Worm (Caenorhabditis elegans): ENCODE data around the gene rict-1.

Gene rict-1

DNA sequence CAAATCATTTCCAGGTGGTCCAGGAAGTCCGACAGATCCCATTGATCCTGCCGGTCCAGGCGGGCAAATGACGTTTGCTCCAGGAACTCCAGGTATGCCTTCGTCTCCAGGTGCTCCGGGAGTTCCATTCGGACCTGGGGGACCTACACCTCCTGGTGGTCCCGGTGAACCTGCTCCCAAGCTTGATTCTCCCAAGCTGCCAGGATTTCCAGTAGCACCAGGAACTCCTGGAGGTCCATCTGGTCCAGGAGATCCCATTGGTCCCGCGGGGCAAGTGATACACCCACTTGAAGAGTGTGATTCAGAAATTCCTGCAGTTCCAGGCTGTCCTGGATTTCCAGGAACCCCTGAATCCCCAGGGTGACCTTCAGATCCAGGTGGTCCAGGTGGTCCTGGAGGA lies 20.3 kb downstream of the rict-1 start:
- TF ChIP-seq syd-9 (tag; optimal IDR thresholded peaks at IDR 0.05) (no peak), ceh-18 (tag; optimal IDR thresholded peaks at IDR 0.05) (no peak), ceh-30 (tag; optimal IDR thresholded peaks at IDR 0.05) (no peak), tbx-7 (tag; optimal IDR thresholded peaks at IDR 0.05) (no peak), che-1 (tag; optimal IDR thresholded peaks at IDR 0.05) (no peak), pat-9 (tag; optimal IDR thresholded peaks at IDR 0.05) (no peak), mec-3 (tag; optimal IDR thresholded peaks at IDR 0.05; ENCODE audit: borderline replicate concordance) (no peak), sdc-2 (tag; optimal IDR thresholded peaks at IDR 0.05) (no peak), madf-2 (tag; optimal IDR thresholded peaks at IDR 0.05) (no peak), pqm-1 (tag; optimal IDR thresholded peaks at IDR 0.05) (no peak), F13H6.1 (tag; optimal IDR thresholded peaks at IDR 0.05) (no peak), Y22D7AL.16 (tag; optimal IDR thresholded peaks at IDR 0.05) (no peak), npax-4 (tag; optimal IDR thresholded peaks at IDR 0.05) (no peak), hlh-13 (GFP tag; optimal IDR thresholded peaks at IDR 0.05) (no peak), ref-2 (tag; optimal IDR thresholded peaks at IDR 0.05) (no peak), eyg-1 (tag; optimal IDR thresholded peaks at IDR 0.05) (no peak), fax-1 (tag; optimal IDR thresholded peaks at IDR 0.05) (no peak)

DNA sequence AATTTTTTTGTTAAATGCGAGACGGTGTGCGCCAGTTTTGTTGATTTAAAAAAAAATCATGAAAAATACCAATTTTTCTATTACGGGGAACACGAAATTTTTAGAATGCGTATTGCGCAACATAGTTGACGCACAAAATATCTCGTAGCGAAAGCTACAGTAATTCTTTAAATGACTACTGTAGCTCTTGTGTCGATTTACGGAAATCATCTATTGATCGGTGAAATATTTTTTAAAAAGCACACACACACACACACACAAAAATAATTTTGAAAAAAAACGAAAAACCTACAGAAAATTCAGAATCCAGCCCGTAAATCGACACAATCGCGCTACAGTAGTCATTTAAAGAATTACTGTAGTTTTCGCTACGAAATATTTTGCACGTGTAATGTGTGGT lies 24.8 kb downstream of the rict-1 start:
- no peak for TF ChIP-seq nfya-1 (tag; optimal IDR thresholded peaks at IDR 0.05)
- no peak for TF ChIP-seq F13H6.1 (tag; optimal IDR thresholded peaks at IDR 0.05)
- no peak for TF ChIP-seq nhr-11 (tag; optimal IDR thresholded peaks at IDR 0.05)
- TF ChIP-seq elt-2 (tag; optimal IDR thresholded peaks at IDR 0.05) = no peak
- TF ChIP-seq mec-3 (tag; optimal IDR thresholded peaks at IDR 0.05; ENCODE audit: borderline replicate concordance) = no peak
- TF ChIP-seq unc-86 (tag; optimal IDR thresholded peaks at IDR 0.05) = no peak
- TF ChIP-seq ceh-14 (tag; optimal IDR thresholded peaks at IDR 0.05) = no peak
- TF ChIP-seq hlh-15 (tag; optimal IDR thresholded peaks at IDR 0.05) = no peak
- TF ChIP-seq K09A11.1 (tag; optimal IDR thresholded peaks at IDR 0.05; ENCODE audit: insufficient read depth) = no peak
- TF ChIP-seq che-1 (tag; optimal IDR thresholded peaks at IDR 0.05) = no peak
- no peak for TF ChIP-seq pha-4 (tag; optimal IDR thresholded peaks at IDR 0.05)
- no peak for TF ChIP-seq zip-5 (tag; optimal IDR thresholded peaks at IDR 0.05)
- no peak for TF ChIP-seq ama-1 (optimal IDR thresholded peaks at IDR 0.05)
- TF ChIP-seq sox-2 (GFP tag; IDR thresholded peaks at IDR 0.05) = no peak
- no peak for TF ChIP-seq K02D7.2 (tag; optimal IDR thresholded peaks at IDR 0.05)
- no peak for TF ChIP-seq ref-2 (tag; optimal IDR thresholded peaks at IDR 0.05)
- no peak for TF ChIP-seq nhr-232 (tag; optimal IDR thresholded peaks at IDR 0.05)

DNA sequence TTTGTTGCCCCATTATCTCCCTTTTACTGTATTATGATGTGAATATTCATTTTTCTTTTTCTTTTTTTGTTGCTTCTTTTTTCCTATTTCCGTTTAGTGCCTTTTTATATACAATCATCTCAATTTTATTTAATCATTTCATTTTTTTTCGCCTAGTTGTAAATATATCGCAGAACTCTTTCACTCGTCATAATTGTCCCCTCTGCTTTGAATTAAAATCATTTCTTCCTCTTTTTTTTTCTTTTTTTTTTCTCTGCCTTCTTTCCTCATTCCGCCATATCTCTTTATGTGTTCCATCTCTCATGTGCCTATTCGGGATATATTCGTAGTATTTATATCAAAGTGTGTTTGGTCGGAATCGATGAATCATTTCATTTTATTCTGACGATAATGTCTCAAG lies 25.5 kb downstream of the rict-1 start, which contains the start of gene Y81G3A.4:
Gene Y81G3A.4, plus strand, starts transcription at position 301 of the 400 bp plus-strand sequence.
- TF ChIP-seq tbx-7 (tag; optimal IDR thresholded peaks at IDR 0.05) = no peak
- TF ChIP-seq mec-3 (tag; optimal IDR thresholded peaks at IDR 0.05; ENCODE audit: borderline replicate concordance) = no peak
- no peak for TF ChIP-seq che-1 (tag; optimal IDR thresholded peaks at IDR 0.05)
- no peak for TF ChIP-seq hlh-15 (tag; optimal IDR thresholded peaks at IDR 0.05)
- no peak for TF ChIP-seq ceh-18 (tag; optimal IDR thresholded peaks at IDR 0.05)
- no peak for TF ChIP-seq lin-11 (tag; optimal IDR thresholded peaks at IDR 0.05)
- TF ChIP-seq unc-55 (GFP tag; optimal IDR thresholded peaks at IDR 0.05) = no peak

DNA sequence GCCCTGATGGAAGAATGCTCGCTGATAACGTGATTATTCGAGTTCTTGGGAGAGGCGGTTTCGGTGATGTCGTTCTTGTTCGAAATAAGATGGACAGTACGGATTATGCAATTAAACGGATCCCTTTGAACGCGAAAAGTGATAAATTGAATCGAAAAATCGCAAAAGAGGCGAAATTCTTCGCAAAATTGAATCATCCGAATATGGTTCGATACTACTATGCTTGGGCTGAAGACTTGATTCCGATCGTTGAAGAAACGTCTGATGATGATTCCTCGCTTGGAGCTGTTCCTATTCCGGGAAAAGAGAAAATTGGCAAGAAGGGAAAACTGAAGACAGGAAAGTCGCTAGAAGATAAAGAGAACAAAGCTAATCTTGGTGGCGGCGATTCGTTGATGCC lies 30.7 kb downstream of the rict-1 start:
- TF ChIP-seq K02D7.2 (tag; optimal IDR thresholded peaks at IDR 0.05) (no peak), ceh-34 (tag; optimal IDR thresholded peaks at IDR 0.05) (no peak), ztf-16 (tag; optimal IDR thresholded peaks at IDR 0.05) (no peak), unc-86 (tag; optimal IDR thresholded peaks at IDR 0.05) (no peak), dmd-4 (tag; optimal IDR thresholded peaks at IDR 0.05; ENCODE audit: borderline replicate concordance) (no peak), hlh-13 (GFP tag; optimal IDR thresholded peaks at IDR 0.05) (no peak), madf-2 (tag; optimal IDR thresholded peaks at IDR 0.05) (no peak), hlh-6 (tag; optimal IDR thresholded peaks at IDR 0.05) (no peak), Y22D7AL.16 (tag; optimal IDR thresholded peaks at IDR 0.05) (no peak), elt-4 (tag; optimal IDR thresholded peaks at IDR 0.05) (no peak), ceh-6 (GFP tag; optimal IDR thresholded peaks at IDR 0.05) (no peak), dve-1 (tag; optimal IDR thresholded peaks at IDR 0.05) (no peak), ets-4 (tag; optimal IDR thresholded peaks at IDR 0.05) (no peak), ceh-30 (tag; optimal IDR thresholded peaks at IDR 0.05) (no peak), F13H6.1 (tag; optimal IDR thresholded peaks at IDR 0.05) (no peak)

Measured in whole organism, late embryonic.